Worm (Caenorhabditis elegans) whole organism, young adult: ENCODE measurements around the gene hsp-16.41.

Experiments
- F39B2.1 ChIP-seq: fragments of 200-800 bp; sonication (Bioruptor generic); IDR thresholded peaks from 2 replicates; pipeline ENCODE4 v1.3.6; 2022; ENCODE audit warnings: missing genetic modification reagents, missing genetic modification characterization, missing compliant biosample characterization
- aptf-2 ChIP-seq: fragments of 200-800 bp; sonication (Bioruptor generic); conservative IDR thresholded peaks from 2 replicates; pipeline ENCODE4 v1.3.6; 2022; ENCODE audit warnings: missing genetic modification reagents, missing genetic modification characterization, missing compliant biosample characterization
- ceh-79 ChIP-seq: sonication (generic microtip); optimal IDR thresholded peaks from 2 replicates; lab custom pipeline; 2017; ENCODE audit warnings: mild to moderate bottlenecking, missing genetic modification characterization, missing compliant biosample characterization
- dpl-1 ChIP-seq: fragments of 150-350 bp; optimal IDR thresholded peaks from 2 replicates; lab custom pipeline; 2014; ENCODE audit warnings: missing biosample characterization, missing genetic modification reagents, missing genetic modification characterization
- egl-44 ChIP-seq: fragments of 200-800 bp; sonication (Bioruptor generic); IDR thresholded peaks from 2 replicates; pipeline ENCODE4 v1.3.6; 2022; ENCODE audit warnings: missing genetic modification reagents, missing genetic modification characterization, missing compliant biosample characterization
- madf-6 ChIP-seq: fragments of 200-800 bp; sonication (Bioruptor generic); IDR thresholded peaks from 2 replicates; pipeline ENCODE4 v1.3.6; 2022; ENCODE audit warnings: missing genetic modification reagents, missing genetic modification characterization, missing compliant biosample characterization
- snpc-4 ChIP-seq, 5 experiments: fragments of 150-350 bp in 1 of 5; sonication (generic microtip) in 4 of 5; optimal IDR thresholded peaks; 2 replicates each; lab custom pipeline; 2014 to 2018; ENCODE audit warnings: missing genetic modification characterization in 5 of 5, missing biosample characterization in 3 of 5, antibody characterized with exemption in 2 of 5, mild to moderate bottlenecking in 2 of 5, missing compliant biosample characterization in 2 of 5, missing genotype in 2 of 5, moderate library complexity in 2 of 5, missing genetic modification reagents in 1 of 5

- TF ChIP-seq F39B2.1 (GFP tag; lab: Robert Waterston, UW) (no peak), aptf-2 (no peak), dpl-1 (GFP tag; lab: Kevin White, UChicago) (no peak), madf-6 (GFP tag; lab: Robert Waterston, UW) (no peak), egl-44 (no peak), snpc-4 (GFP tag; optimal IDR thresholded peaks at IDR 0.05; lab: Kevin White, UChicago) (no peak), snpc-4 (tag; optimal IDR thresholded peaks at IDR 0.05; lab: Kevin White, UChicago) (no peak), ceh-79 (tag; lab: Kevin White, UChicago) (no peak)
Measured at ce11 chrV:1794218-1794617, 10.8 kb upstream of the hsp-16.41 start, which contains the start of gene F36H9.1.
